Fruit fly (Drosophila melanogaster) whole organism, prepupa: ENCODE measurements around the gene ACXB.

Source experiments
- Blimp-1 ChIP-seq: fragments of 200-800 bp; sonication (Bioruptor generic); optimal IDR thresholded peaks from 3 replicates; lab custom pipeline; 2017; ENCODE audit warnings: missing biosample characterization, missing genetic modification characterization, mild to moderate bottlenecking, moderate library complexity, missing genetic modification reagents
- CG10631 ChIP-seq: fragments of 200-800 bp; sonication (Bioruptor generic); optimal IDR thresholded peaks from 2 replicates; lab custom pipeline; 2016; ENCODE audit warnings: missing biosample characterization, missing genetic modification characterization
- CG10669 ChIP-seq: fragments of 200-800 bp; sonication (Bioruptor generic); optimal IDR thresholded peaks from 3 replicates; lab custom pipeline; 2018; ENCODE audit warnings: missing biosample characterization, mild to moderate bottlenecking, missing genetic modification characterization, moderate library complexity
- CG11294 ChIP-seq: fragments of 200-800 bp; sonication (Bioruptor generic); IDR thresholded peaks from 2 replicates; pipeline ENCODE4 v1.3.6; 2022; ENCODE audit warnings: missing biosample characterization, missing genetic modification characterization
- CG15336 ChIP-seq: fragments of 200-800 bp; sonication (Bioruptor generic); IDR thresholded peaks from 2 replicates; pipeline ENCODE4 v1.3.6; 2022; ENCODE audit warnings: missing biosample characterization, missing genetic modification characterization
- CG16779 ChIP-seq: fragments of 200-800 bp; sonication (Bioruptor generic); optimal IDR thresholded peaks from 3 replicates; lab custom pipeline; 2017; ENCODE audit warnings: missing biosample characterization, mild to moderate bottlenecking, missing genetic modification characterization
- CG32006 ChIP-seq: fragments of 200-800 bp; sonication (Bioruptor generic); optimal IDR thresholded peaks from 3 replicates; lab custom pipeline; 2017; ENCODE audit warnings: missing biosample characterization, mild to moderate bottlenecking, missing genetic modification characterization
- CG34406 ChIP-seq: fragments of 200-800 bp; sonication (Bioruptor generic); optimal IDR thresholded peaks from 3 replicates; lab custom pipeline; 2016; ENCODE audit warnings: missing biosample characterization, missing genetic modification characterization
- CG3919 ChIP-seq: fragments of 200-800 bp; sonication (Bioruptor generic); optimal IDR thresholded peaks from 3 replicates; lab custom pipeline; 2016; ENCODE audit warnings: missing biosample characterization, missing genetic modification characterization
- CG4318 ChIP-seq: fragments of 200-800 bp; sonication (Bioruptor generic); optimal IDR thresholded peaks from 3 replicates; lab custom pipeline; 2017; ENCODE audit warnings: missing biosample characterization, mild to moderate bottlenecking, missing genetic modification characterization
- CG6163 ChIP-seq: fragments of 200-800 bp; sonication (Bioruptor generic); IDR thresholded peaks from 3 replicates; pipeline ENCODE4 v1.3.6; 2022; ENCODE audit warnings: missing biosample characterization, missing genetic modification characterization
- CG6276 ChIP-seq: fragments of 200-800 bp; sonication (Bioruptor generic); optimal IDR thresholded peaks from 2 replicates; lab custom pipeline; 2017; ENCODE audit warnings: missing biosample characterization, mild to moderate bottlenecking, missing genetic modification characterization
- CG6792 ChIP-seq: fragments of 200-800 bp; sonication (Bioruptor generic); optimal IDR thresholded peaks from 3 replicates; lab custom pipeline; 2016; ENCODE audit warnings: missing biosample characterization, missing genetic modification characterization
- CG6808 ChIP-seq: fragments of 200-800 bp; sonication (Bioruptor generic); optimal IDR thresholded peaks from 3 replicates; lab custom pipeline; 2017; ENCODE audit warnings: missing biosample characterization, missing genetic modification characterization, mild to moderate bottlenecking, moderate library complexity, missing genetic modification reagents
- CG7368 ChIP-seq: fragments of 200-800 bp; sonication (Bioruptor generic); optimal IDR thresholded peaks from 3 replicates; lab custom pipeline; 2016; ENCODE audit warnings: missing biosample characterization, missing genetic modification characterization
- CG8119 ChIP-seq: fragments of 200-800 bp; sonication (Bioruptor generic); IDR thresholded peaks from 3 replicates; pipeline ENCODE4 v1.3.6; 2022; ENCODE audit warnings: missing biosample characterization, missing genetic modification characterization
- CG8632 ChIP-seq: fragments of 200-800 bp; sonication (Bioruptor generic); optimal IDR thresholded peaks from 3 replicates; lab custom pipeline; 2016; ENCODE audit warnings: missing biosample characterization, missing genetic modification characterization
- Eip75B ChIP-seq: fragments of 200-800 bp; sonication (Bioruptor generic); optimal IDR thresholded peaks from 3 replicates; lab custom pipeline; 2016; ENCODE audit warnings: missing biosample characterization, missing genetic modification characterization
- Eip93F ChIP-seq: fragments of 200-800 bp; sonication (Bioruptor generic); optimal IDR thresholded peaks from 2 replicates; lab custom pipeline; 2016; ENCODE audit warnings: missing biosample characterization, mild to moderate bottlenecking, missing genetic modification characterization
- Ets21C ChIP-seq: fragments of 200-800 bp; sonication (Bioruptor generic); optimal IDR thresholded peaks from 3 replicates; lab custom pipeline; 2016; ENCODE audit warnings: missing biosample characterization, missing genetic modification characterization
- Gug ChIP-seq: fragments of 200-800 bp; sonication (Bioruptor generic); IDR thresholded peaks from 2 replicates; pipeline ENCODE4 v1.3.6; 2022; ENCODE audit warnings: missing biosample characterization, missing genetic modification characterization
- Hr38 ChIP-seq: sonication (Bioruptor generic); optimal IDR thresholded peaks from 2 replicates; lab custom pipeline; 2016; ENCODE audit warnings: missing biosample characterization, missing genetic modification characterization
- Hr39 ChIP-seq: fragments of 200-800 bp; sonication (Bioruptor generic); optimal IDR thresholded peaks from 2 replicates; lab custom pipeline; 2016; ENCODE audit warnings: missing biosample characterization, missing genetic modification characterization
- Hr4 ChIP-seq: fragments of 200-800 bp; sonication (Bioruptor generic); optimal IDR thresholded peaks from 3 replicates; lab custom pipeline; 2016; ENCODE audit warnings: missing biosample characterization, missing genetic modification characterization
- Met ChIP-seq: fragments of 200-800 bp; sonication (Bioruptor generic); optimal IDR thresholded peaks from 3 replicates; lab custom pipeline; 2016; ENCODE audit warnings: missing biosample characterization, missing genetic modification characterization
- OdsH ChIP-seq: fragments of 200-800 bp; sonication (Bioruptor generic); optimal IDR thresholded peaks from 3 replicates; lab custom pipeline; 2016; ENCODE audit warnings: missing biosample characterization, missing genetic modification characterization
- Smox ChIP-seq: fragments of 200-800 bp; sonication (Bioruptor generic); optimal IDR thresholded peaks from 3 replicates; lab custom pipeline; 2016; ENCODE audit warnings: missing biosample characterization, missing genetic modification characterization
- Sox102F ChIP-seq: fragments of 200-800 bp; sonication (Bioruptor generic); optimal IDR thresholded peaks from 2 replicates; lab custom pipeline; 2016; ENCODE audit warnings: missing biosample characterization, mild to moderate bottlenecking, missing genetic modification characterization
- Sox14 ChIP-seq: fragments of 200-800 bp; sonication (Bioruptor generic); optimal IDR thresholded peaks from 3 replicates; lab custom pipeline; 2016; ENCODE audit warnings: missing biosample characterization, missing genetic modification characterization
- Sox15 ChIP-seq: fragments of 200-800 bp; sonication (Bioruptor generic); optimal IDR thresholded peaks from 3 replicates; lab custom pipeline; 2016; ENCODE audit warnings: missing biosample characterization, missing genetic modification characterization
- achi ChIP-seq: fragments of 200-800 bp; sonication (Bioruptor generic); optimal IDR thresholded peaks from 3 replicates; lab custom pipeline; 2016; ENCODE audit warnings: missing biosample characterization, missing genetic modification characterization
- acj6 ChIP-seq: fragments of 200-800 bp; sonication (Bioruptor generic); optimal IDR thresholded peaks from 3 replicates; lab custom pipeline; 2016; ENCODE audit warnings: missing biosample characterization, missing genetic modification characterization
- dac ChIP-seq: fragments of 200-800 bp; sonication (Bioruptor generic); optimal IDR thresholded peaks from 2 replicates; lab custom pipeline; 2017; ENCODE audit warnings: missing biosample characterization, mild to moderate bottlenecking, missing genetic modification characterization
- dsx ChIP-seq: fragments of 200-800 bp; optimal IDR thresholded peaks from 3 replicates; lab custom pipeline; 2019; ENCODE audit warnings: missing biosample characterization, mild to moderate bottlenecking, missing genetic modification characterization, moderate library complexity; ENCODE audit not compliant: poor library complexity, severe bottlenecking
- eg ChIP-seq: fragments of 200-800 bp; sonication (Bioruptor generic); IDR thresholded peaks from 3 replicates; pipeline ENCODE4 v1.3.6; 2022; ENCODE audit warnings: missing biosample characterization, missing genetic modification characterization
- fd59A ChIP-seq: fragments of 200-800 bp; sonication (Bioruptor generic); optimal IDR thresholded peaks from 2 replicates; lab custom pipeline; 2017; ENCODE audit warnings: missing biosample characterization, mild to moderate bottlenecking, missing genetic modification characterization, missing genetic modification reagents
- fd85E ChIP-seq: fragments of 200-800 bp; sonication (Bioruptor generic); optimal IDR thresholded peaks from 3 replicates; lab custom pipeline; 2016; ENCODE audit warnings: missing biosample characterization, missing genetic modification characterization
- net ChIP-seq: fragments of 200-800 bp; sonication (Bioruptor generic); optimal IDR thresholded peaks from 3 replicates; lab custom pipeline; 2016; ENCODE audit warnings: missing biosample characterization, missing genetic modification characterization
- pdm3 ChIP-seq: fragments of 200-800 bp; sonication (Bioruptor generic); optimal IDR thresholded peaks from 3 replicates; lab custom pipeline; 2016; ENCODE audit warnings: missing biosample characterization, missing genetic modification characterization
- salr ChIP-seq, 2 experiments: fragments of 200-800 bp; sonication (Bioruptor generic); optimal IDR thresholded peaks; 3 replicates each; lab custom pipeline; 2016 to 2018; ENCODE audit warnings: missing biosample characterization in 2 of 2, missing genetic modification characterization in 2 of 2, mild to moderate bottlenecking in 1 of 2
- spab ChIP-seq: fragments of 200-800 bp; sonication (Bioruptor generic); optimal IDR thresholded peaks from 2 replicates; lab custom pipeline; 2017; ENCODE audit warnings: missing biosample characterization, mild to moderate bottlenecking, missing genetic modification characterization, missing genetic modification reagents
- ss ChIP-seq, 2 experiments: fragments of 200-800 bp; sonication (Bioruptor generic); optimal IDR thresholded peaks; 2 replicates in 1 of 2; 3 replicates in 1 of 2; lab custom pipeline; 2017 to 2018; ENCODE audit warnings: mild to moderate bottlenecking in 2 of 2, missing biosample characterization in 2 of 2, missing genetic modification characterization in 2 of 2, moderate library complexity in 1 of 2
- svp ChIP-seq: fragments of 200-800 bp; sonication (Bioruptor generic); peaks from one replicate; lab custom pipeline; 2016; ENCODE audit warnings: missing biosample characterization, missing genetic modification characterization
- vri ChIP-seq: fragments of 200-800 bp; sonication (Bioruptor generic); optimal IDR thresholded peaks from 3 replicates; lab custom pipeline; 2016; ENCODE audit warnings: missing biosample characterization, mild to moderate bottlenecking, missing genetic modification characterization

The ACXB gene

DNA sequence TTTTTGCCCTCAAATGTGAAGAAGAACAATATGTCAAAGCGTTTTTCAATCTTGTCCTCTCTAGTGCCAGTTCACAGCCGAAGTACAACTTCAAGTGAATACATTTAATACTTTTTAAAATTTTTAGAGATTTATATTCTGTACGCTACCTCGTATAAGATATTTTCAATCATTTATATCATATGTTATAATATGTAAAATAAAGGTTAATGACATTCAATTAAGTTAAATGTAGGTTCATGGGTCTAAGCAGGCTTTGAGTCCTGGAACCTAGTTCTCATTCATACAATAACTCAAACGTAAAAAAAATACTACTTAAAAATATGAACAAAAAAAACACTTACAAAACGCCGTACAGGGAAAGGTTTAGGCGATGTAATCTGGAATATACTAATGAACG is 4.2 kb downstream of the ACXB start, which contains the start of gene ACXA:
TSS of gene ACXA (plus strand) at position 301 of the 400 bp plus-strand sequence.
- TF ChIP-seq dac (GFP tag; lab: Kevin White, UChicago) (no peak), CG6792 (GFP tag; lab: Kevin White, UChicago) (no peak), fd59A (GFP tag; lab: Kevin White, UChicago) (no peak), vri (no peak), CG7368 (GFP tag; lab: Kevin White, UChicago) (no peak), Ets21C (GFP tag; lab: Kevin White, UChicago) (no peak), Sox15 (GFP tag; lab: Kevin White, UChicago) (no peak), acj6 (no peak), Blimp-1 (GFP tag; lab: Kevin White, UChicago) (no peak), ss (GFP tag; optimal IDR thresholded peaks at IDR 0.05; lab: Kevin White, UChicago) (no peak), Smox (GFP tag; lab: Kevin White, UChicago) (no peak), CG10669 (GFP tag; lab: Kevin White, UChicago) (no peak), Gug (no peak), CG11294 (no peak), CG32006 (GFP tag; lab: Kevin White, UChicago) (no peak), Sox102F (no peak), Eip75B (GFP tag; lab: Kevin White, UChicago) (no peak), CG6808 (GFP tag; lab: Kevin White, UChicago) (no peak)

DNA sequence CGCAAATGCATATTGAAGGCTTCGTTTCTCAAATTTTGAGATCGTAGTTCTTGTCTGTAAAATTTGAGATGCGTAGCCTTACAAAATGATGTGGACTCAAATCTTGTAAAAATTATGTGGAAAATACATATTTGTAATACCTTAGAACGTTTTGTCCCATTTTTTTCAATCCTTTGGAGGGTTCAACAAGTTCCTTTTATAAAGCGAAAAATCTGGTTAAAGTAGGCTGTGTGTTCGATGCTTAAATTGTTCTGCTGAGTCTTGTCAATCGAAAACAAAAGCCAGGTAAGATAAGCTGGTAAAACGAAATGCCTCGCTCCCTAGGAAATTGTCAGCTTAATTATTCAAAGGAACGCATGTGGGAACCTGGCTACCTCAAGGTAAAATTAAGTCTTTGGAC is 8.7 kb downstream of the ACXB start, which contains the start of gene ACXE:
TSS of gene ACXE (plus strand) at position 301 of the 400 bp plus-strand sequence.
- TF ChIP-seq Sox15 (GFP tag; lab: Kevin White, UChicago) (no peak), eg (GFP tag; lab: Robert Waterston, UW) (no peak), Sox14 (GFP tag; lab: Kevin White, UChicago) (no peak), Smox (GFP tag; lab: Kevin White, UChicago) (no peak), net (GFP tag; lab: Kevin White, UChicago) (no peak), ss (GFP tag; optimal IDR thresholded peaks at IDR 0.05; lab: Kevin White, UChicago) (no peak)
- TF ChIP-seq, all 60 proteins: peak for 0

dm6 chr2L:12932996-12933395 is 16.4 kb downstream of the ACXB start:
- TF ChIP-seq salr (GFP tag; optimal IDR thresholded peaks at IDR 0.05; lab: Kevin White, UChicago) (peak in 1 of 2 experiments; percentile 39), CG4318 (GFP tag; lab: Kevin White, UChicago) (no peak), CG15336 (no peak), Blimp-1 (GFP tag; lab: Kevin White, UChicago) (no peak), eg (GFP tag; lab: Robert Waterston, UW) (0 out of 3 replicates have a peak, but pooled peaks have one; percentile 23), Hr4 (GFP tag; lab: Kevin White, UChicago) (peak; percentile 20), CG8119 (GFP tag; lab: Robert Waterston, UW) (no peak), acj6 (peak; percentile 25), CG32006 (GFP tag; lab: Kevin White, UChicago) (peak; percentile 45), ss (GFP tag; optimal IDR thresholded peaks at IDR 0.05; lab: Kevin White, UChicago) (no peak), Sox102F (no peak), dsx (GFP tag; lab: Kevin White, UChicago) (no peak), spab (GFP tag; lab: Kevin White, UChicago) (peak; percentile 13), fd59A (GFP tag; lab: Kevin White, UChicago) (peak; percentile 34), Gug (no peak), CG3919 (peak; percentile 41), dac (GFP tag; lab: Kevin White, UChicago) (no peak), Met (no peak), Hr38 (GFP tag; lab: Kevin White, UChicago) (no peak), CG8632 (GFP tag; lab: Kevin White, UChicago) (no peak), CG6792 (GFP tag; lab: Kevin White, UChicago) (peak; percentile 2), achi (GFP tag; lab: Kevin White, UChicago) (peak; percentile 9), pdm3 (GFP tag; lab: Kevin White, UChicago) (peak; percentile 19), CG34406 (GFP tag; lab: Kevin White, UChicago) (no peak), CG11294 (no peak), OdsH (GFP tag; lab: Kevin White, UChicago) (peak; percentile 13), Eip75B (GFP tag; lab: Kevin White, UChicago) (peak; percentile 52), CG6163 (peak; percentile 34; the same call in 1 of the 3 replicates), CG10631 (peak; percentile 45), Eip93F (GFP tag; lab: Kevin White, UChicago) (no peak), Ets21C (GFP tag; lab: Kevin White, UChicago) (no peak), svp (peak; percentile 57), Sox14 (GFP tag; lab: Kevin White, UChicago) (no peak), CG10669 (GFP tag; lab: Kevin White, UChicago) (peak; percentile 44), Smox (GFP tag; lab: Kevin White, UChicago) (no peak), Hr39 (GFP tag; lab: Kevin White, UChicago) (no peak), CG6276 (no peak), CG16779 (tag; lab: Kevin White, UChicago) (no peak), net (GFP tag; lab: Kevin White, UChicago) (no peak), fd85E (GFP tag; lab: Kevin White, UChicago) (no peak)
